Fruit fly (Drosophila melanogaster) whole organism, embryonic: ENCODE results near the gene CG5986.

Source experiments
- Ada2b ChIP-seq: fragments of 200-800 bp; sonication (Bioruptor generic); IDR thresholded peaks from 2 replicates; pipeline ENCODE4 v1.3.6; 2022; ENCODE audit warnings: missing biosample characterization, missing genetic modification characterization
- B-H2 ChIP-seq: fragments of 200-800 bp; sonication (Bioruptor generic); optimal IDR thresholded peaks from 2 replicates; lab custom pipeline; 2018; ENCODE audit warnings: missing biosample characterization, mild to moderate bottlenecking, missing genetic modification characterization
- CG10267 ChIP-seq: fragments of 200-800 bp; sonication (Bioruptor generic); optimal IDR thresholded peaks from 2 replicates; lab custom pipeline; 2018; ENCODE audit warnings: missing biosample characterization, mild to moderate bottlenecking, missing genetic modification characterization, moderate library complexity
- CG10959 ChIP-seq: fragments of 200-800 bp; sonication (Bioruptor generic); IDR thresholded peaks from 2 replicates; pipeline ENCODE4 v1.3.6; 2022; ENCODE audit warnings: missing biosample characterization, missing genetic modification characterization
- CG11695 ChIP-seq: fragments of 200-800 bp; sonication (Bioruptor generic); IDR thresholded peaks from 3 replicates; pipeline ENCODE4 v1.3.6; 2022; ENCODE audit warnings: missing biosample characterization, missing genetic modification characterization
- CG12104 ChIP-seq: fragments of 200-800 bp; sonication (Bioruptor generic); optimal IDR thresholded peaks from 3 replicates; lab custom pipeline; 2016; ENCODE audit warnings: missing biosample characterization, missing genetic modification characterization
- CG12391 ChIP-seq: fragments of 200-800 bp; sonication (Bioruptor generic); optimal IDR thresholded peaks from 3 replicates; lab custom pipeline; 2018; ENCODE audit warnings: missing biosample characterization, mild to moderate bottlenecking, missing genetic modification characterization, moderate library complexity
- CG13894 ChIP-seq: fragments of 200-800 bp; sonication (Bioruptor generic); optimal IDR thresholded peaks from 3 replicates; lab custom pipeline; 2018; ENCODE audit warnings: missing biosample characterization, mild to moderate bottlenecking, missing genetic modification characterization, moderate library complexity
- CG14014 ChIP-seq: fragments of 200-800 bp; sonication (Bioruptor generic); IDR thresholded peaks from 2 replicates; pipeline ENCODE4 v1.3.6; 2022; ENCODE audit warnings: missing biosample characterization, missing genetic modification characterization
- CG15514 ChIP-seq: fragments of 200-800 bp; sonication (Bioruptor generic); optimal IDR thresholded peaks from 3 replicates; lab custom pipeline; 2017; ENCODE audit warnings: missing biosample characterization, missing genetic modification characterization, mild to moderate bottlenecking, moderate library complexity, missing genetic modification reagents
- CG1647 ChIP-seq: fragments of 200-800 bp; sonication (Bioruptor generic); optimal IDR thresholded peaks from 3 replicates; lab custom pipeline; 2016; ENCODE audit warnings: missing biosample characterization, missing genetic modification characterization
- CG2678 ChIP-seq: fragments of 200-800 bp; sonication (Bioruptor generic); optimal IDR thresholded peaks from 3 replicates; lab custom pipeline; 2019; ENCODE audit warnings: missing biosample characterization, mild to moderate bottlenecking, missing genetic modification characterization, moderate library complexity
- CG30431 ChIP-seq: fragments of 200-800 bp; sonication (Bioruptor generic); optimal IDR thresholded peaks from 2 replicates; lab custom pipeline; 2017; ENCODE audit warnings: missing biosample characterization, missing genetic modification characterization
- CG3281 ChIP-seq: fragments of 200-800 bp; sonication (Bioruptor generic); optimal IDR thresholded peaks from 3 replicates; lab custom pipeline; 2017; ENCODE audit warnings: missing biosample characterization, mild to moderate bottlenecking, missing genetic modification characterization
- CG43689 ChIP-seq: fragments of 200-800 bp; sonication (Bioruptor generic); IDR thresholded peaks from 2 replicates; pipeline ENCODE4 v1.3.6; 2022; ENCODE audit warnings: missing biosample characterization, missing genetic modification characterization
- CG5180 ChIP-seq: fragments of 200-800 bp; sonication (Bioruptor generic); optimal IDR thresholded peaks from 3 replicates; lab custom pipeline; 2017; ENCODE audit warnings: missing biosample characterization, missing genetic modification characterization, mild to moderate bottlenecking, moderate library complexity, missing genetic modification reagents
- CG5953 ChIP-seq: fragments of 200-800 bp; sonication (Bioruptor generic); IDR thresholded peaks from 2 replicates; pipeline ENCODE4 v1.3.6; 2022; ENCODE audit warnings: missing biosample characterization, missing genetic modification characterization
- CG6689 ChIP-seq: fragments of 200-800 bp; sonication (Bioruptor generic); IDR thresholded peaks from 2 replicates; pipeline ENCODE4 v1.3.6; 2022; ENCODE audit warnings: missing biosample characterization, missing genetic modification characterization
- CG6765 ChIP-seq: fragments of 200-800 bp; sonication (Bioruptor generic); optimal IDR thresholded peaks from 3 replicates; lab custom pipeline; 2017; ENCODE audit warnings: missing biosample characterization, mild to moderate bottlenecking, missing genetic modification characterization
- CG7839 ChIP-seq: fragments of 200-800 bp; sonication (Bioruptor generic); optimal IDR thresholded peaks from 3 replicates; lab custom pipeline; 2018; ENCODE audit warnings: missing biosample characterization, mild to moderate bottlenecking, missing genetic modification characterization, moderate library complexity
- D19B ChIP-seq: fragments of 200-800 bp; sonication (Bioruptor generic); optimal IDR thresholded peaks from 2 replicates; lab custom pipeline; 2017; ENCODE audit warnings: missing biosample characterization, mild to moderate bottlenecking, missing genetic modification characterization
- Dbx ChIP-seq: fragments of 200-800 bp; sonication (Bioruptor generic); IDR thresholded peaks from 3 replicates; pipeline ENCODE4 v1.3.6; 2022; ENCODE audit warnings: missing biosample characterization, missing genetic modification characterization
- Deaf1 ChIP-seq: fragments of 200-800 bp; optimal IDR thresholded peaks from 3 replicates; lab custom pipeline; 2019; ENCODE audit warnings: missing biosample characterization, mild to moderate bottlenecking, missing genetic modification characterization, moderate library complexity
- Dip2 ChIP-seq: fragments of 200-800 bp; sonication (Bioruptor generic); IDR thresholded peaks from 2 replicates; pipeline ENCODE4 v1.3.6; 2022; ENCODE audit warnings: missing biosample characterization, missing genetic modification characterization
- Ets65A ChIP-seq: fragments of 200-800 bp; sonication (Bioruptor generic); peaks from one replicate; lab custom pipeline; 2016; ENCODE audit warnings: missing biosample characterization, missing genetic modification characterization
- HLH54F ChIP-seq: fragments of 200-800 bp; sonication (Bioruptor generic); optimal IDR thresholded peaks from 3 replicates; lab custom pipeline; 2016; ENCODE audit warnings: missing biosample characterization, missing genetic modification characterization
- Hr51 ChIP-seq, 2 experiments: fragments of 200-800 bp; sonication (Bioruptor generic); optimal IDR thresholded peaks; 2 replicates in 1 of 2; 3 replicates in 1 of 2; lab custom pipeline; 2016 to 2018; ENCODE audit warnings: missing biosample characterization in 2 of 2, missing genetic modification characterization in 2 of 2, mild to moderate bottlenecking in 1 of 2, moderate library complexity in 1 of 2
- Lpt ChIP-seq: fragments of >200 bp; optimal IDR thresholded peaks from 2 replicates; lab custom pipeline; 2018; ENCODE audit warnings: missing biosample characterization, missing genetic modification characterization
- Ssrp ChIP-seq: fragments of 200-800 bp; sonication (Bioruptor generic); optimal IDR thresholded peaks from 2 replicates; lab custom pipeline; 2018; ENCODE audit warnings: missing biosample characterization, mild to moderate bottlenecking, missing genetic modification characterization, moderate library complexity
- ara ChIP-seq: fragments of 200-800 bp; sonication (Bioruptor generic); IDR thresholded peaks from 2 replicates; pipeline ENCODE4 v1.3.6; 2022; ENCODE audit warnings: missing biosample characterization, missing genetic modification characterization
- dm ChIP-seq: fragments of 200-800 bp; sonication (Bioruptor generic); optimal IDR thresholded peaks from 3 replicates; lab custom pipeline; 2016; ENCODE audit warnings: missing biosample characterization, missing genetic modification characterization
- dmrt99B ChIP-seq: fragments of 200-800 bp; sonication (Bioruptor generic); optimal IDR thresholded peaks from 2 replicates; lab custom pipeline; 2018; ENCODE audit warnings: missing biosample characterization, mild to moderate bottlenecking, missing genetic modification characterization, moderate library complexity
- dysf ChIP-seq: fragments of 200-800 bp; sonication (Bioruptor generic); IDR thresholded peaks from 3 replicates; pipeline ENCODE4 v1.3.6; 2022; ENCODE audit warnings: missing biosample characterization, missing genetic modification characterization
- exex ChIP-seq: fragments of 200-800 bp; sonication (Bioruptor generic); optimal IDR thresholded peaks from 4 replicates; lab custom pipeline; 2018; ENCODE audit warnings: missing biosample characterization, mild to moderate bottlenecking, missing genetic modification characterization, moderate library complexity
- fd102C ChIP-seq: fragments of 200-800 bp; sonication (Bioruptor generic); optimal IDR thresholded peaks from 2 replicates; lab custom pipeline; 2018; ENCODE audit warnings: missing biosample characterization, mild to moderate bottlenecking, missing genetic modification characterization, moderate library complexity
- ftz-f1 ChIP-seq: fragments of 200-800 bp; sonication (Bioruptor generic); optimal IDR thresholded peaks from 2 replicates; lab custom pipeline; 2016; ENCODE audit warnings: missing biosample characterization, missing genetic modification characterization
- gem ChIP-seq: fragments of 200-800 bp; sonication (Bioruptor generic); optimal IDR thresholded peaks from 2 replicates; lab custom pipeline; 2019; ENCODE audit warnings: missing biosample characterization, mild to moderate bottlenecking, missing genetic modification characterization, moderate library complexity
- gt ChIP-seq: fragments of 200-800 bp; sonication (Bioruptor generic); IDR thresholded peaks from 2 replicates; pipeline ENCODE4 v1.3.6; 2022; ENCODE audit warnings: missing biosample characterization, missing genetic modification characterization
- kah ChIP-seq: fragments of 200-800 bp; sonication (Bioruptor generic); optimal IDR thresholded peaks from 2 replicates; lab custom pipeline; 2018; ENCODE audit warnings: missing biosample characterization, mild to moderate bottlenecking, missing genetic modification characterization
- lab ChIP-seq: fragments of 200-800 bp; sonication (Bioruptor generic); optimal IDR thresholded peaks from 3 replicates; lab custom pipeline; 2017; ENCODE audit warnings: missing biosample characterization, missing genetic modification characterization, mild to moderate bottlenecking, moderate library complexity, missing genetic modification reagents
- pb ChIP-seq: fragments of 200-800 bp; sonication (Bioruptor generic); optimal IDR thresholded peaks from 3 replicates; lab custom pipeline; 2016; ENCODE audit warnings: missing biosample characterization, missing genetic modification characterization
- pros ChIP-seq: fragments of 200-800 bp; sonication (Bioruptor generic); optimal IDR thresholded peaks from 3 replicates; lab custom pipeline; 2019; ENCODE audit warnings: missing biosample characterization, mild to moderate bottlenecking, missing genetic modification characterization, moderate library complexity
- psq ChIP-seq: fragments of 200-800 bp; sonication (Bioruptor generic); optimal IDR thresholded peaks from 2 replicates; lab custom pipeline; 2017; ENCODE audit warnings: missing biosample characterization, missing genetic modification characterization
- repo ChIP-seq: fragments of 200-800 bp; sonication (Bioruptor generic); optimal IDR thresholded peaks from 2 replicates; lab custom pipeline; 2016; ENCODE audit warnings: missing biosample characterization, missing genetic modification characterization
- row ChIP-seq: fragments of 200-800 bp; sonication (Bioruptor generic); IDR thresholded peaks from 3 replicates; pipeline ENCODE4 v1.3.6; 2022; ENCODE audit warnings: missing biosample characterization, missing genetic modification characterization
- slbo ChIP-seq: fragments of 200-800 bp; sonication (Bioruptor generic); IDR thresholded peaks from 2 replicates; pipeline ENCODE4 v1.3.6; 2022; ENCODE audit warnings: missing biosample characterization, missing genetic modification characterization
- sob ChIP-seq: fragments of 200-800 bp; sonication (Bioruptor generic); IDR thresholded peaks from 2 replicates; pipeline ENCODE4 v1.3.6; 2022; ENCODE audit warnings: missing biosample characterization, missing genetic modification characterization
- tll ChIP-seq, 2 experiments: fragments of 200-800 bp in 1 of 2; fragments of >200 bp in 1 of 2; sonication (Bioruptor generic) in 1 of 2; optimal IDR thresholded peaks; 2 replicates each; lab custom pipeline; 2017 to 2019; ENCODE audit warnings: missing biosample characterization in 2 of 2, missing genetic modification characterization in 2 of 2, mild to moderate bottlenecking in 1 of 2, moderate library complexity in 1 of 2
- zfh2 ChIP-seq: fragments of 200-800 bp; sonication (Bioruptor generic); optimal IDR thresholded peaks from 2 replicates; lab custom pipeline; 2016; ENCODE audit warnings: missing biosample characterization, missing genetic modification characterization

CG5986 gene

dm6 chr3R:24073703-24074102 lies 26.1 kb downstream of the CG5986 start (continued):
- TF ChIP-seq CG7839 = peak; percentile 44
- no peak for TF ChIP-seq Ets65A (GFP tag; lab: Kevin White, UChicago)
- no peak for TF ChIP-seq Dip2
- TF ChIP-seq Dbx (GFP tag; lab: Robert Waterston, UW) = peak; percentile 65; the same call in 2 of the 3 replicates
- peak; percentile 23 for TF ChIP-seq dmrt99B (tag; lab: Kevin White, UChicago)
- TF ChIP-seq psq (GFP tag; lab: Kevin White, UChicago) = no peak
- no peak for TF ChIP-seq CG14014 (GFP tag; lab: Robert Waterston, UW)
- peak; percentile 53; the same call in 1 of the 2 replicates for TF ChIP-seq slbo (GFP tag; lab: Robert Waterston, UW)
- TF ChIP-seq ftz-f1 (GFP tag; lab: Kevin White, UChicago) = no peak
- no peak for TF ChIP-seq ara
- TF ChIP-seq row (GFP tag; lab: Robert Waterston, UW) = peak; percentile 54; the same call in 2 of the 3 replicates

- TF ChIP-seq Hr51 (GFP tag; optimal IDR thresholded peaks at IDR 0.05; lab: Kevin White, UChicago) = peak in 1 of 2 experiments; percentile 16
- TF ChIP-seq CG10959 = no peak
- TF ChIP-seq CG11695 (GFP tag; lab: Robert Waterston, UW) = 0 out of 3 replicates have a peak, but pooled peaks have one; percentile 23
- no peak for TF ChIP-seq CG13894 (tag; lab: Kevin White, UChicago)
- TF ChIP-seq ara = no peak
- no peak for TF ChIP-seq CG3281 (GFP tag; lab: Kevin White, UChicago)
- TF ChIP-seq CG6689 (GFP tag; lab: Robert Waterston, UW) = 0 out of 2 replicates have a peak, but pooled peaks have one; percentile 28
- no peak for TF ChIP-seq lab (GFP tag; lab: Kevin White, UChicago)
- TF ChIP-seq CG43689 (GFP tag; lab: Robert Waterston, UW) = no peak
- no peak for TF ChIP-seq D19B
- TF ChIP-seq HLH54F (GFP tag; lab: Kevin White, UChicago) = no peak
- no peak for TF ChIP-seq kah
- no peak for TF ChIP-seq CG5953 (GFP tag; lab: Robert Waterston, UW)
- TF ChIP-seq CG12391 (tag; lab: Kevin White, UChicago) = no peak
- TF ChIP-seq Ada2b = peak; percentile 9; the same call in 1 of the 2 replicates
- no peak for TF ChIP-seq dm (GFP tag; lab: Kevin White, UChicago)
- no peak for TF ChIP-seq exex (tag; lab: Kevin White, UChicago)
- TF ChIP-seq CG6765 (GFP tag; lab: Kevin White, UChicago) = no peak
- TF ChIP-seq CG15514 (GFP tag; lab: Kevin White, UChicago) = no peak
- no peak for TF ChIP-seq fd102C
- no peak for TF ChIP-seq CG5180 (GFP tag; lab: Kevin White, UChicago)
- no peak for TF ChIP-seq CG30431 (GFP tag; lab: Kevin White, UChicago)
- TF ChIP-seq CG12104 (GFP tag; lab: Kevin White, UChicago) = no peak
- TF ChIP-seq CG10267 (tag; lab: Kevin White, UChicago) = peak; percentile 12
- TF ChIP-seq CG14014 (GFP tag; lab: Robert Waterston, UW) = no peak
- no peak for TF ChIP-seq pros (GFP tag; lab: Kevin White, UChicago)
- no peak for TF ChIP-seq Deaf1 (tag; lab: Kevin White, UChicago)
- TF ChIP-seq zfh2 (GFP tag; lab: Kevin White, UChicago) = no peak
- TF ChIP-seq CG2678 (tag; lab: Kevin White, UChicago) = peak; percentile 27
- no peak for TF ChIP-seq tll (GFP tag; optimal IDR thresholded peaks at IDR 0.05; lab: Kevin White, UChicago)
- no peak for TF ChIP-seq CG1647 (GFP tag; lab: Kevin White, UChicago)
- no peak for TF ChIP-seq repo (GFP tag; lab: Kevin White, UChicago)
- peak; percentile 40 for TF ChIP-seq gem (tag; lab: Kevin White, UChicago)
- TF ChIP-seq gt (GFP tag; lab: Robert Waterston, UW) = no peak
- TF ChIP-seq CG7839 = peak; percentile 19
- no peak for TF ChIP-seq Ssrp
- TF ChIP-seq B-H2 (GFP tag; lab: Kevin White, UChicago) = no peak
- no peak for TF ChIP-seq sob
- no peak for TF ChIP-seq Lpt (GFP tag; lab: Kevin White, UChicago)
- no peak for TF ChIP-seq pb (GFP tag; lab: Kevin White, UChicago)
- peak; percentile 27; the same call in 1 of the 3 replicates for TF ChIP-seq dysf (GFP tag; lab: Robert Waterston, UW)
Measured at dm6 chr3R:24079110-24079509, 31.5 kb downstream of the CG5986 start.
